Worm (Caenorhabditis elegans): Measurements from ENCODE around the gene clec-254.

Gene clec-254

ce11 chrV:18737646-18738045 lies 16.6 kb downstream of the clec-254 start:
- TF ChIP-seq elt-3 (tag; optimal IDR thresholded peaks at IDR 0.05) (no peak), nhr-43 (tag; optimal IDR thresholded peaks at IDR 0.05; ENCODE audit: poor library complexity, severe bottlenecking) (no peak), nhr-28 (tag; optimal IDR thresholded peaks at IDR 0.05) (no peak)

- TF ChIP-seq snpc-4 (tag; optimal IDR thresholded peaks at IDR 0.05) (no peak), lsy-12 (tag; optimal IDR thresholded peaks at IDR 0.05) (no peak), ztf-4 (tag; optimal IDR thresholded peaks at IDR 0.05) (no peak), nhr-76 (tag; optimal IDR thresholded peaks at IDR 0.05) (no peak), unc-39 (tag; optimal IDR thresholded peaks at IDR 0.05) (no peak), ama-1 (optimal IDR thresholded peaks at IDR 0.05) (no peak), eor-1 (tag; optimal IDR thresholded peaks at IDR 0.05) (no peak), hmg-11 (tag; optimal IDR thresholded peaks at IDR 0.05) (no peak), ztf-11 (tag; optimal IDR thresholded peaks at IDR 0.05) (no peak), ceh-9 (tag; optimal IDR thresholded peaks at IDR 0.05) (no peak), mdl-1 (tag; optimal IDR thresholded peaks at IDR 0.05) (no peak), ZK546.5 (tag; optimal IDR thresholded peaks at IDR 0.05) (no peak), mml-1 (tag; optimal IDR thresholded peaks at IDR 0.05) (no peak), nhr-25 (tag; optimal IDR thresholded peaks at IDR 0.05) (no peak), egl-5 (tag; optimal IDR thresholded peaks at IDR 0.05) (no peak), nhr-11 (tag; optimal IDR thresholded peaks at IDR 0.05) (no peak), pha-4 (tag; optimal IDR thresholded peaks at IDR 0.05) (no peak), nhr-12 (tag; optimal IDR thresholded peaks at IDR 0.05) (no peak), lin-15B (tag; optimal IDR thresholded peaks at IDR 0.05) (no peak)
These were observed 19.8 kb downstream of the clec-254 start, which contains the start of gene scl-20 for ce11 chrV:18734381-18734780. TSS of gene scl-20 (minus strand) at chrV:18734481.

- TF ChIP-seq jun-1 (tag; optimal IDR thresholded peaks at IDR 0.05) (no peak), elt-2 (tag; optimal IDR thresholded peaks at IDR 0.05) (no peak), zag-1 (tag; optimal IDR thresholded peaks at IDR 0.05) (no peak), snpc-4 (tag; optimal IDR thresholded peaks at IDR 0.05) (no peak), tbx-2 (tag; optimal IDR thresholded peaks at IDR 0.05) (no peak), fkh-10 (GFP tag; optimal IDR thresholded peaks at IDR 0.05) (no peak), fos-1 (tag; optimal IDR thresholded peaks at IDR 0.05) (no peak), hmg-11 (tag; optimal IDR thresholded peaks at IDR 0.05) (no peak), ztf-11 (tag; optimal IDR thresholded peaks at IDR 0.05) (no peak), ceh-82 (tag; optimal IDR thresholded peaks at IDR 0.05) (no peak), nhr-43 (tag; optimal IDR thresholded peaks at IDR 0.05; ENCODE audit: poor library complexity, severe bottlenecking) (no peak), R02D3.7 (tag; optimal IDR thresholded peaks at IDR 0.05) (no peak), lsy-12 (tag; optimal IDR thresholded peaks at IDR 0.05) (no peak), fkh-2 (tag; optimal IDR thresholded peaks at IDR 0.05) (no peak), sea-2 (GFP tag; optimal IDR thresholded peaks at IDR 0.05) (no peak), elt-3 (tag; optimal IDR thresholded peaks at IDR 0.05) (no peak)
These were observed 20.3 kb downstream of the clec-254 start for ce11 chrV:18733942-18734341.

- TF ChIP-seq ceh-28 (tag; optimal IDR thresholded peaks at IDR 0.05) (no peak), eor-1 (tag; optimal IDR thresholded peaks at IDR 0.05) (no peak), daf-12 (tag; optimal IDR thresholded peaks at IDR 0.05) (no peak), mml-1 (tag; optimal IDR thresholded peaks at IDR 0.05) (no peak), R02D3.7 (tag; optimal IDR thresholded peaks at IDR 0.05) (no peak), aly-2 (tag; optimal IDR thresholded peaks at IDR 0.05) (no peak), lin-39 (tag; optimal IDR thresholded peaks at IDR 0.05) (no peak), lin-15B (tag; optimal IDR thresholded peaks at IDR 0.05) (no peak)
These were observed 22.6 kb downstream of the clec-254 start, which contains the start of the genes asp-18 and scl-19 for ce11 chrV:18731579-18732041. TSS of gene asp-18 (minus strand) at chrV:18731679. TSS of gene scl-19 (plus strand) at chrV:18731991.

- TF ChIP-seq ztf-4 (tag; optimal IDR thresholded peaks at IDR 0.05) = no peak
These were observed 24.8 kb downstream of the clec-254 start, which contains the start of gene asp-19 for ce11 chrV:18729324-18729924. TSS of gene asp-19 (minus strand) at chrV:18729374.

All from whole organism, L3 larva.